Fruit fly (Drosophila melanogaster) whole organism, embryonic: ENCODE results near the gene SppL.

ENCODE experiments used
- CG15073 ChIP-seq: fragments of 200-800 bp; sonication (Bioruptor generic); optimal IDR thresholded peaks from 2 replicates; lab custom pipeline; 2016; ENCODE audit warnings: missing biosample characterization, missing genetic modification characterization
- Dref ChIP-seq: fragments of 200-800 bp; sonication (Bioruptor generic); IDR thresholded peaks from 2 replicates; pipeline ENCODE4 v1.3.6; 2022; ENCODE audit warnings: missing biosample characterization, missing genetic modification characterization
- Usf ChIP-seq: fragments of 200-800 bp; sonication (Bioruptor generic); optimal IDR thresholded peaks from 2 replicates; lab custom pipeline; 2017; ENCODE audit warnings: missing genotype, missing biosample characterization, missing genetic modification characterization

DNA sequence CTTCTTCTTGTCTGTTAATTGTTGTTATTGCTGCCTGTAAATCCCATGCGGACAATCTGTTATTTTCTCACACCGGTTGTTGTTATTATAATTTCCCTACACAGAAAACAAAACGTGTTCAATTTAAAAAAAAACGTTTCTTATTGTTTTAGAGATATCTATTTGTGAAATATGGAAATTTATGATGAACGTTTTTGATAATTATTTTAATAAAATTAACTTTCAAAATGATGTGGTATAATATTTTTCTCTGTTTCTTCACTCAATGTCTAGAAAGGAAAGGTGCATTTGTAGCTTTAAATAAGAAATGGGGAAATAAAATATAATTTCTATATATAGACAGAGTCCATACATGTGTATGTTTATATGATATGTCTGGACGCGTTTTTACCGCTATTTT, 2.5 kb downstream of the SppL start:
- TF ChIP-seq Usf (GFP tag; lab: Kevin White, UChicago) (no peak), Dref (GFP tag; lab: Robert Waterston, UW) (no peak), CG15073 (GFP tag; lab: Kevin White, UChicago) (no peak)
